Fruit fly (Drosophila melanogaster) Kc167 (cell line): ENCODE measurements around the gene GluRS-m.

Experiments
- Sin3A ChIP-seq: fragments of >200 bp; optimal IDR thresholded peaks from 2 replicates; lab custom pipeline; 2018; ENCODE audit warnings: missing external identifiers
- h ChIP-seq: fragments of >200 bp; optimal IDR thresholded peaks from 3 replicates; lab custom pipeline; 2018; ENCODE audit warnings: missing external identifiers
- insv ChIP-seq: fragments of >200 bp; optimal IDR thresholded peaks from 3 replicates; lab custom pipeline; 2018; ENCODE audit warnings: missing external identifiers

DNA sequence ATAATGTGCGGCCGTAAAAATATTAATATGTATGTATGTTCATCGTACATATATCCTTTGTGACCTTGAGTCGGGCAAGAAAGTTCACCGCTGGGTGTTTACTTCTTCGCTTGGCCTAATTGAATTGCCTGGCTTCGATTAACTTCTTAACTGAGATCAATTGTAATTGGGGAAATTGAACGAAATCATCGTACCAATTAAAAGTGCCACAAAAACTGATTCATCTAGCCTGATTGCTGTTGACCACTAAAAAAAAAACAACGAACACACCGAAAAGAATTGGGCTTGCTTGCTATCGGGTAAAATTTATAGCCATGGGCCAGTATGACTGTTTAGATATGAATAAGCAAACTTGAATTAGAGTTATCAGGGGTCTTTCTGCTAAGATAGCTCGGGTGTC lies 14.7 kb downstream of the GluRS-m start:
- no peak for TF ChIP-seq Sin3A (lab: Kevin White, UChicago)
- no peak for TF ChIP-seq h
- TF ChIP-seq insv (lab: Kevin White, UChicago): no peak
